Fruit fly (Drosophila melanogaster) whole organism: Measurements from ENCODE around the gene CG17982.

Experiments
- CG8478 ChIP-seq: fragments of >200 bp; optimal IDR thresholded peaks from 2 replicates; lab custom pipeline; 2018; ENCODE audit warnings: inconsistent platforms
- Dll ChIP-seq: fragments of >200 bp; optimal IDR thresholded peaks from 2 replicates; lab custom pipeline; 2017
- EcR ChIP-seq, 2 experiments: fragments of >200 bp; optimal IDR thresholded peaks; 2 replicates each; lab custom pipeline; 2017; ENCODE audit warnings: missing biosample characterization in 2 of 2, missing genetic modification characterization in 2 of 2, missing genetic modification reagents in 2 of 2
- psq ChIP-seq: fragments of >200 bp; optimal IDR thresholded peaks from 2 replicates; lab custom pipeline; 2017
- usp ChIP-seq: fragments of >200 bp; optimal IDR thresholded peaks from 2 replicates; lab custom pipeline; 2017; ENCODE audit warnings: missing biosample characterization, missing genetic modification characterization, mixed read lengths

dm6 chrX:8143537-8143936, at the start of gene CG17982:
- TF ChIP-seq CG8478 (lab: Kevin White, UChicago) (no peak), usp (GFP tag; lab: Kevin White, UChicago) (no peak), psq (lab: Kevin White, UChicago) (no peak), EcR (GFP tag; optimal IDR thresholded peaks at IDR 0.05; lab: Kevin White, UChicago) (no peak), Dll (no peak)
